Worm (Caenorhabditis elegans) whole organism, L4 larva: ENCODE data around the gene cal-3.

ENCODE experiments used
- F10B5.3 ChIP-seq: sonication (generic microtip); optimal IDR thresholded peaks from 2 replicates; lab custom pipeline; 2016; ENCODE audit warnings: mild to moderate bottlenecking, missing genetic modification characterization, missing compliant biosample characterization
- F26F4.8 ChIP-seq: fragments of 200-800 bp; sonication (Bioruptor generic); conservative IDR thresholded peaks from 2 replicates; pipeline ENCODE4 v1.3.6; 2022; ENCODE audit warnings: missing genetic modification characterization, missing compliant biosample characterization
- Y48G9A.11 ChIP-seq: fragments of 200-800 bp; sonication (Bioruptor generic); IDR thresholded peaks from 2 replicates; pipeline ENCODE4 v1.3.6; 2022; ENCODE audit warnings: missing genetic modification reagents, missing genetic modification characterization, missing compliant biosample characterization
- ZK546.5 ChIP-seq, 2 experiments: sonication (generic microtip); optimal IDR thresholded peaks; 2 replicates each; lab custom pipeline; 2017; ENCODE audit warnings: missing biosample characterization in 2 of 2, missing genetic modification characterization in 2 of 2
- aha-1 ChIP-seq: fragments of 150-350 bp; peaks from one replicate; lab custom pipeline; 2014; ENCODE audit warnings: missing biosample characterization, missing genetic modification characterization
- arid-1 ChIP-seq: fragments of 200-800 bp; sonication (Bioruptor generic); conservative IDR thresholded peaks from 2 replicates; pipeline ENCODE4 v1.3.6; 2022; ENCODE audit warnings: missing genetic modification reagents, missing genetic modification characterization, missing compliant biosample characterization
- attf-4 ChIP-seq: sonication (generic microtip); optimal IDR thresholded peaks from 3 replicates; lab custom pipeline; 2017; ENCODE audit warnings: missing biosample characterization, missing genetic modification characterization
- ceh-20 ChIP-seq: fragments of 200-800 bp; sonication (Bioruptor generic); IDR thresholded peaks from 2 replicates; pipeline ENCODE4 v1.3.6; 2022; ENCODE audit warnings: missing genetic modification reagents, missing genetic modification characterization, missing compliant biosample characterization
- ceh-82 ChIP-seq: sonication (generic microtip); optimal IDR thresholded peaks from 2 replicates; lab custom pipeline; 2017; ENCODE audit warnings: missing biosample characterization, missing genetic modification characterization
- ces-1 ChIP-seq: fragments of 150-350 bp; sonication (generic microtip); optimal IDR thresholded peaks from 4 replicates; lab custom pipeline; 2014; ENCODE audit warnings: missing biosample characterization, missing genetic modification reagents, missing genetic modification characterization
- cey-2 ChIP-seq: sonication (generic microtip); optimal IDR thresholded peaks from 3 replicates; lab custom pipeline; 2017; ENCODE audit warnings: missing genetic modification characterization, mild to moderate bottlenecking, missing compliant biosample characterization, antibody characterized with exemption, borderline replicate concordance; ENCODE audit not compliant: insufficient read depth
- ctbp-1 ChIP-seq: fragments of 200-800 bp; sonication (Bioruptor generic); IDR thresholded peaks from 2 replicates; pipeline ENCODE4 v1.3.6; 2022; ENCODE audit warnings: missing genetic modification reagents, missing genetic modification characterization, missing compliant biosample characterization
- dmd-9 ChIP-seq: fragments of 200-800 bp; sonication (Bioruptor generic); IDR thresholded peaks from 2 replicates; pipeline ENCODE4 v1.3.6; 2022; ENCODE audit warnings: missing genetic modification reagents, missing genetic modification characterization, missing compliant biosample characterization
- dpl-1 ChIP-seq: fragments of 150-350 bp; optimal IDR thresholded peaks from 2 replicates; lab custom pipeline; 2014; ENCODE audit warnings: missing biosample characterization, missing genetic modification reagents, missing genetic modification characterization
- egl-43 ChIP-seq: fragments of 200-800 bp; sonication (Bioruptor generic); IDR thresholded peaks from 2 replicates; pipeline ENCODE4 v1.3.6; 2022; ENCODE audit warnings: missing genetic modification reagents, missing genetic modification characterization, missing compliant biosample characterization
- fos-1 ChIP-seq: fragments of 150-350 bp; optimal IDR thresholded peaks from 2 replicates; lab custom pipeline; 2014; ENCODE audit warnings: missing biosample characterization, missing genetic modification characterization
- hif-1 ChIP-seq, 2 experiments: sonication (generic microtip); optimal IDR thresholded peaks; 2 replicates each; lab custom pipeline; 2016 to 2017; ENCODE audit warnings: missing compliant biosample characterization in 2 of 2, missing genetic modification characterization in 2 of 2, missing genetic modification reagents in 2 of 2, missing genotype in 2 of 2, mild to moderate bottlenecking in 1 of 2
- jun-1 ChIP-seq: fragments of 150-350 bp; optimal IDR thresholded peaks from 2 replicates; lab custom pipeline; 2014; ENCODE audit warnings: missing biosample characterization, missing genetic modification reagents, missing genetic modification characterization
- lin-13 ChIP-seq: fragments of 150-350 bp; optimal IDR thresholded peaks from 2 replicates; lab custom pipeline; 2014; ENCODE audit warnings: missing biosample characterization, missing genetic modification reagents, missing genetic modification characterization
- mxl-2 ChIP-seq: fragments of 200-800 bp; sonication (Bioruptor generic); conservative IDR thresholded peaks from 2 replicates; pipeline ENCODE4 v1.3.6; 2022; ENCODE audit warnings: missing genetic modification reagents, missing genetic modification characterization, missing compliant biosample characterization
- mxl-3 ChIP-seq: fragments of 200-800 bp; sonication (Bioruptor generic); optimal IDR thresholded peaks from 2 replicates; lab custom pipeline; 2018; ENCODE audit warnings: mild to moderate bottlenecking, missing genetic modification characterization, missing compliant biosample characterization
- nhr-11 ChIP-seq: fragments of 150-350 bp; optimal IDR thresholded peaks from 2 replicates; lab custom pipeline; 2014; ENCODE audit warnings: missing biosample characterization, missing genetic modification characterization
- nhr-237 ChIP-seq: sonication (generic microtip); optimal IDR thresholded peaks from 2 replicates; lab custom pipeline; 2017; ENCODE audit warnings: missing biosample characterization, missing genetic modification characterization
- nhr-6 ChIP-seq: fragments of 150-350 bp; optimal IDR thresholded peaks from 2 replicates; lab custom pipeline; 2014; ENCODE audit warnings: missing biosample characterization, missing genetic modification characterization
- nhr-76 ChIP-seq: fragments of 150-350 bp; optimal IDR thresholded peaks from 2 replicates; lab custom pipeline; 2014; ENCODE audit warnings: missing biosample characterization, missing genetic modification characterization
- pha-4 ChIP-seq, 2 experiments: fragments of 150-350 bp in 1 of 2; fragments of 200-800 bp in 1 of 2; sonication (Bioruptor generic) in 1 of 2; IDR thresholded peaks in 1 of 2; optimal IDR thresholded peaks in 1 of 2; 2 replicates each; pipeline versions ENCODE4 v1.3.6 to Lab custom; 2014 to 2022; ENCODE audit warnings: missing genetic modification characterization in 2 of 2, missing genetic modification reagents in 2 of 2, missing biosample characterization in 1 of 2, missing compliant biosample characterization in 1 of 2
- rbr-2 ChIP-seq: sonication (generic microtip); optimal IDR thresholded peaks from 2 replicates; lab custom pipeline; 2016; ENCODE audit warnings: missing genotype, missing genetic modification characterization, missing compliant biosample characterization
- saeg-2 ChIP-seq: fragments of 200-800 bp; sonication (Bioruptor generic); IDR thresholded peaks from 2 replicates; pipeline ENCODE4 v1.3.6; 2022; ENCODE audit warnings: missing genetic modification reagents, missing genetic modification characterization, missing compliant biosample characterization
- sdz-12 ChIP-seq: fragments of 200-800 bp; sonication (Bioruptor generic); optimal IDR thresholded peaks from 2 replicates; lab custom pipeline; 2018; ENCODE audit warnings: mild to moderate bottlenecking, missing genetic modification characterization, missing compliant biosample characterization
- set-16 ChIP-seq: fragments of 200-800 bp; sonication (Bioruptor generic); IDR thresholded peaks from 2 replicates; pipeline ENCODE4 v1.3.6; 2022; ENCODE audit warnings: missing genetic modification reagents, missing genetic modification characterization, missing compliant biosample characterization
- skn-1 ChIP-seq: fragments of 150-350 bp; optimal IDR thresholded peaks from 2 replicates; lab custom pipeline; 2014; ENCODE audit warnings: missing biosample characterization, missing genetic modification characterization
- tag-97 ChIP-seq: fragments of 200-800 bp; sonication (Bioruptor generic); IDR thresholded peaks from 2 replicates; pipeline ENCODE4 v1.3.6; 2022; ENCODE audit warnings: missing genetic modification characterization, missing compliant biosample characterization
- tra-1 ChIP-seq: fragments of 200-800 bp; sonication (Bioruptor generic); IDR thresholded peaks from 2 replicates; pipeline ENCODE4 v1.3.6; 2022; ENCODE audit warnings: missing genetic modification reagents, missing genetic modification characterization, missing compliant biosample characterization
- unc-62 ChIP-seq, 3 experiments: fragments of 150-350 bp in 1 of 3; sonication (generic microtip); optimal IDR thresholded peaks in 2 of 3; peaks in 1 of 3; 1 replicate in 1 of 3; 2 replicates in 2 of 3; lab custom pipeline; 2014 to 2017; ENCODE audit warnings: missing biosample characterization in 3 of 3, missing genetic modification characterization in 3 of 3, missing genetic modification reagents in 3 of 3, missing genotype in 1 of 3
- ztf-7 ChIP-seq: fragments of 150-350 bp; optimal IDR thresholded peaks from 2 replicates; lab custom pipeline; 2014; ENCODE audit warnings: missing biosample characterization, missing genetic modification characterization

Gene cal-3

DNA sequence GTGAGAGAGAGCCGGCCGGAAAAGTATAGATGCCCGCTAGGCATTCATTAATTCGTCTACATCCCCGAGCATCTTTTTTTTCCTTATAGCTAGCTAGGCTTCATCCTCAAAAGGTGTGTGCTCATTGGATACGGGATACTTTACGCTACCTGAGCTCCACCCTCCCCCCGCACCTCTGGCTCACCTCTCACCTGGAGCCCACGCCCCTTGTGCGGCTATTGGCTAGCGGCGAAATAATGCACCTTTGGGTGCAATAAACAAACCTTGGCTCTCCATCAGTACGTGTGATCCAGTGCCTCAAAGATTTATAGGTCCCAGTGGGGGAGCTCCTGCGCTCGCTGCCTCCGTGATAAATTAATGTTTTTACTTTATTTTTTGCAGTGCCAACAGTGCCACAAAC is 21.2 kb upstream of the cal-3 start:
- TF ChIP-seq ZK546.5 (tag; optimal IDR thresholded peaks at IDR 0.05; lab: Kevin White, UChicago) (no peak), set-16 (GFP tag; lab: Robert Waterston, UW) (peak; percentile 25; the same call in 1 of the 2 replicates)

ce11 chrIV:3855543-3855942 is 20.6 kb upstream of the cal-3 start, which contains the start of gene zag-1:
Gene zag-1, plus strand, starts transcription at chrIV:3855843.
- no peak for TF ChIP-seq tra-1 (GFP tag; lab: Robert Waterston, UW)
- no peak for TF ChIP-seq egl-43 (GFP tag; lab: Robert Waterston, UW)
- TF ChIP-seq jun-1, result no peak
- no peak for TF ChIP-seq pha-4 (GFP tag; IDR thresholded peaks at IDR 0.05; lab: Robert Waterston, UW)
- no peak for TF ChIP-seq pha-4 (tag; optimal IDR thresholded peaks at IDR 0.05; lab: Kevin White, UChicago)
- TF ChIP-seq fos-1 (tag; lab: Kevin White, UChicago), result peak; percentile 61
- no peak for TF ChIP-seq dpl-1

ce11 chrIV:3854606-3855005 is 19.6 kb upstream of the cal-3 start:
- TF ChIP-seq ces-1 (GFP tag; lab: Kevin White, UChicago) (no peak), mxl-3 (GFP tag; lab: Kevin White, UChicago) (no peak), unc-62 (GFP tag; optimal IDR thresholded peaks at IDR 0.05 in 1 of 2; lab: Kevin White, UChicago) (peak in 1 of 2 experiments; percentile 61), unc-62 (tag; optimal IDR thresholded peaks at IDR 0.05; lab: Kevin White, UChicago) (no peak), aha-1 (tag; lab: Kevin White, UChicago) (peak; percentile 88), set-16 (GFP tag; lab: Robert Waterston, UW) (peak; percentile 51), ceh-20 (no peak)

ce11 chrIV:3853557-3853956 is 18.6 kb upstream of the cal-3 start:
- TF ChIP-seq Y48G9A.11, result no peak
- TF ChIP-seq nhr-6 (tag; lab: Kevin White, UChicago), result no peak
- no peak for TF ChIP-seq ctbp-1 (GFP tag; lab: Robert Waterston, UW)
- no peak for TF ChIP-seq arid-1
- no peak for TF ChIP-seq F10B5.3 (tag; lab: Kevin White, UChicago)
- no peak for TF ChIP-seq tag-97
- TF ChIP-seq lin-13 (GFP tag; lab: Kevin White, UChicago), result no peak

DNA sequence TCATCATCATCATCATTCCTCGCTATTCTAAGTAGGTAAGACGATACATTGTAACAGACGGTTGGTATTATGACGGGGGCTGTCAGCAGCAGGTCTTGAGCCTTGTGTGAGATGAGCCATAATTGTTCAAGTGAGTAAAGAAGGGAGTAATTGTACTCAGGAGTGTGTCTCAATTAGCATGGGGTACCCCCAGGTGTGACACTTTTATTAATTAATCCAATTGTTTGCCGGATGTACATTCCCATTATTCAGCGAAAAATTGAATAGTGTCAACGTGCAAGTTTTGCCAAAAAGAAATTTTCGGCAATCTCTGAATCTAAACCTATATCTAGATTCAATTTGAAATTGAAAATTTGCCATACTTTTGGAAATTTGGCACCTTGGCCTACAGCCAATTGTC is 14.0 kb upstream of the cal-3 start:
- no peak for TF ChIP-seq dmd-9
- TF ChIP-seq arid-1, result no peak

- no peak for TF ChIP-seq attf-4 (tag; lab: Kevin White, UChicago)
- no peak for TF ChIP-seq ztf-7 (tag; lab: Kevin White, UChicago)
- TF ChIP-seq Y48G9A.11, result no peak
- no peak for TF ChIP-seq skn-1 (tag; lab: Kevin White, UChicago)
- no peak for TF ChIP-seq nhr-237 (tag; lab: Kevin White, UChicago)
- no peak for TF ChIP-seq saeg-2 (GFP tag; lab: Robert Waterston, UW)
- TF ChIP-seq cey-2 (tag; lab: Kevin White, UChicago), result no peak
- TF ChIP-seq rbr-2 (tag; lab: Kevin White, UChicago), result no peak
- no peak for TF ChIP-seq sdz-12
- no peak for TF ChIP-seq mxl-2 (GFP tag; lab: Robert Waterston, UW)
- no peak for TF ChIP-seq nhr-11 (tag; lab: Kevin White, UChicago)
- TF ChIP-seq F26F4.8 (GFP tag; lab: Robert Waterston, UW), result no peak
- TF ChIP-seq hif-1 (tag; optimal IDR thresholded peaks at IDR 0.05; lab: Kevin White, UChicago), result no peak
- TF ChIP-seq ceh-82 (tag; lab: Kevin White, UChicago), result no peak
- TF ChIP-seq nhr-76 (tag; lab: Kevin White, UChicago), result no peak
- TF ChIP-seq, all 104 proteins: peak for 0
These were observed 12.5 kb upstream of the cal-3 start for ce11 chrIV:3847489-3847888.
